Fruit fly (Drosophila melanogaster) whole organism, prepupa: ENCODE results near the gene CG1113.

Experiments
- Blimp-1 ChIP-seq: fragments of 200-800 bp; sonication (Bioruptor generic); optimal IDR thresholded peaks from 3 replicates; lab custom pipeline; 2017; ENCODE audit warnings: missing biosample characterization, missing genetic modification characterization, mild to moderate bottlenecking, moderate library complexity, missing genetic modification reagents
- CG10631 ChIP-seq: fragments of 200-800 bp; sonication (Bioruptor generic); optimal IDR thresholded peaks from 2 replicates; lab custom pipeline; 2016; ENCODE audit warnings: missing biosample characterization, missing genetic modification characterization
- CG10669 ChIP-seq: fragments of 200-800 bp; sonication (Bioruptor generic); optimal IDR thresholded peaks from 3 replicates; lab custom pipeline; 2018; ENCODE audit warnings: missing biosample characterization, mild to moderate bottlenecking, missing genetic modification characterization, moderate library complexity
- CG11294 ChIP-seq: fragments of 200-800 bp; sonication (Bioruptor generic); IDR thresholded peaks from 2 replicates; pipeline ENCODE4 v1.3.6; 2022; ENCODE audit warnings: missing biosample characterization, missing genetic modification characterization
- CG11902 ChIP-seq: fragments of 200-800 bp; sonication (Bioruptor generic); optimal IDR thresholded peaks from 3 replicates; lab custom pipeline; 2016; ENCODE audit warnings: missing biosample characterization, missing genetic modification characterization
- CG15336 ChIP-seq: fragments of 200-800 bp; sonication (Bioruptor generic); IDR thresholded peaks from 2 replicates; pipeline ENCODE4 v1.3.6; 2022; ENCODE audit warnings: missing biosample characterization, missing genetic modification characterization
- CG1621 ChIP-seq: fragments of 200-800 bp; sonication (Bioruptor generic); optimal IDR thresholded peaks from 3 replicates; lab custom pipeline; 2018; ENCODE audit warnings: missing biosample characterization, mild to moderate bottlenecking, missing genetic modification characterization
- CG16779 ChIP-seq: fragments of 200-800 bp; sonication (Bioruptor generic); optimal IDR thresholded peaks from 3 replicates; lab custom pipeline; 2017; ENCODE audit warnings: missing biosample characterization, mild to moderate bottlenecking, missing genetic modification characterization
- CG3032 ChIP-seq: fragments of 200-800 bp; optimal IDR thresholded peaks from 2 replicates; lab custom pipeline; 2019; ENCODE audit warnings: missing biosample characterization, mild to moderate bottlenecking, missing genetic modification characterization, moderate library complexity
- CG31627 ChIP-seq: fragments of 200-800 bp; sonication (Bioruptor generic); optimal IDR thresholded peaks from 3 replicates; lab custom pipeline; 2016; ENCODE audit warnings: missing biosample characterization, missing genetic modification characterization
- CG34406 ChIP-seq: fragments of 200-800 bp; sonication (Bioruptor generic); optimal IDR thresholded peaks from 3 replicates; lab custom pipeline; 2016; ENCODE audit warnings: missing biosample characterization, missing genetic modification characterization
- CG6163 ChIP-seq: fragments of 200-800 bp; sonication (Bioruptor generic); IDR thresholded peaks from 3 replicates; pipeline ENCODE4 v1.3.6; 2022; ENCODE audit warnings: missing biosample characterization, missing genetic modification characterization
- CG6276 ChIP-seq: fragments of 200-800 bp; sonication (Bioruptor generic); optimal IDR thresholded peaks from 2 replicates; lab custom pipeline; 2017; ENCODE audit warnings: missing biosample characterization, mild to moderate bottlenecking, missing genetic modification characterization
- CG6792 ChIP-seq: fragments of 200-800 bp; sonication (Bioruptor generic); optimal IDR thresholded peaks from 3 replicates; lab custom pipeline; 2016; ENCODE audit warnings: missing biosample characterization, missing genetic modification characterization
- CG6854 ChIP-seq: fragments of 200-800 bp; sonication (Bioruptor generic); optimal IDR thresholded peaks from 2 replicates; lab custom pipeline; 2017; ENCODE audit warnings: missing biosample characterization, mild to moderate bottlenecking, missing genetic modification characterization
- CG7368 ChIP-seq: fragments of 200-800 bp; sonication (Bioruptor generic); optimal IDR thresholded peaks from 3 replicates; lab custom pipeline; 2016; ENCODE audit warnings: missing biosample characterization, missing genetic modification characterization
- CG8119 ChIP-seq: fragments of 200-800 bp; sonication (Bioruptor generic); IDR thresholded peaks from 3 replicates; pipeline ENCODE4 v1.3.6; 2022; ENCODE audit warnings: missing biosample characterization, missing genetic modification characterization
- CG8632 ChIP-seq: fragments of 200-800 bp; sonication (Bioruptor generic); optimal IDR thresholded peaks from 3 replicates; lab custom pipeline; 2016; ENCODE audit warnings: missing biosample characterization, missing genetic modification characterization
- Eip75B ChIP-seq: fragments of 200-800 bp; sonication (Bioruptor generic); optimal IDR thresholded peaks from 3 replicates; lab custom pipeline; 2016; ENCODE audit warnings: missing biosample characterization, missing genetic modification characterization
- Eip78C ChIP-seq: fragments of 200-800 bp; sonication (Bioruptor generic); peaks from one replicate; lab custom pipeline; 2016; ENCODE audit warnings: missing biosample characterization, missing genetic modification characterization
- Eip93F ChIP-seq: fragments of 200-800 bp; sonication (Bioruptor generic); optimal IDR thresholded peaks from 2 replicates; lab custom pipeline; 2016; ENCODE audit warnings: missing biosample characterization, mild to moderate bottlenecking, missing genetic modification characterization
- Gug ChIP-seq: fragments of 200-800 bp; sonication (Bioruptor generic); IDR thresholded peaks from 2 replicates; pipeline ENCODE4 v1.3.6; 2022; ENCODE audit warnings: missing biosample characterization, missing genetic modification characterization
- Hr38 ChIP-seq: sonication (Bioruptor generic); optimal IDR thresholded peaks from 2 replicates; lab custom pipeline; 2016; ENCODE audit warnings: missing biosample characterization, missing genetic modification characterization
- Hr39 ChIP-seq: fragments of 200-800 bp; sonication (Bioruptor generic); optimal IDR thresholded peaks from 2 replicates; lab custom pipeline; 2016; ENCODE audit warnings: missing biosample characterization, missing genetic modification characterization
- Hr4 ChIP-seq: fragments of 200-800 bp; sonication (Bioruptor generic); optimal IDR thresholded peaks from 3 replicates; lab custom pipeline; 2016; ENCODE audit warnings: missing biosample characterization, missing genetic modification characterization
- Lpt ChIP-seq: fragments of 200-800 bp; sonication (Bioruptor generic); optimal IDR thresholded peaks from 3 replicates; lab custom pipeline; 2016; ENCODE audit warnings: missing biosample characterization, missing genetic modification characterization
- Met ChIP-seq: fragments of 200-800 bp; sonication (Bioruptor generic); optimal IDR thresholded peaks from 3 replicates; lab custom pipeline; 2016; ENCODE audit warnings: missing biosample characterization, missing genetic modification characterization
- Smox ChIP-seq: fragments of 200-800 bp; sonication (Bioruptor generic); optimal IDR thresholded peaks from 3 replicates; lab custom pipeline; 2016; ENCODE audit warnings: missing biosample characterization, missing genetic modification characterization
- Sox102F ChIP-seq: fragments of 200-800 bp; sonication (Bioruptor generic); optimal IDR thresholded peaks from 2 replicates; lab custom pipeline; 2016; ENCODE audit warnings: missing biosample characterization, mild to moderate bottlenecking, missing genetic modification characterization
- Sox14 ChIP-seq: fragments of 200-800 bp; sonication (Bioruptor generic); optimal IDR thresholded peaks from 3 replicates; lab custom pipeline; 2016; ENCODE audit warnings: missing biosample characterization, missing genetic modification characterization
- Sox15 ChIP-seq: fragments of 200-800 bp; sonication (Bioruptor generic); optimal IDR thresholded peaks from 3 replicates; lab custom pipeline; 2016; ENCODE audit warnings: missing biosample characterization, missing genetic modification characterization
- cyc ChIP-seq: fragments of 200-800 bp; sonication (Bioruptor generic); optimal IDR thresholded peaks from 3 replicates; lab custom pipeline; 2016; ENCODE audit warnings: missing biosample characterization, missing genetic modification characterization
- dac ChIP-seq: fragments of 200-800 bp; sonication (Bioruptor generic); optimal IDR thresholded peaks from 2 replicates; lab custom pipeline; 2017; ENCODE audit warnings: missing biosample characterization, mild to moderate bottlenecking, missing genetic modification characterization
- dsx ChIP-seq: fragments of 200-800 bp; optimal IDR thresholded peaks from 3 replicates; lab custom pipeline; 2019; ENCODE audit warnings: missing biosample characterization, mild to moderate bottlenecking, missing genetic modification characterization, moderate library complexity; ENCODE audit not compliant: poor library complexity, severe bottlenecking
- eg ChIP-seq: fragments of 200-800 bp; sonication (Bioruptor generic); IDR thresholded peaks from 3 replicates; pipeline ENCODE4 v1.3.6; 2022; ENCODE audit warnings: missing biosample characterization, missing genetic modification characterization
- esn ChIP-seq: fragments of 200-800 bp; sonication (Bioruptor generic); optimal IDR thresholded peaks from 2 replicates; lab custom pipeline; 2016; ENCODE audit warnings: missing biosample characterization, mild to moderate bottlenecking, missing genetic modification characterization, moderate library complexity
- fd59A ChIP-seq: fragments of 200-800 bp; sonication (Bioruptor generic); optimal IDR thresholded peaks from 2 replicates; lab custom pipeline; 2017; ENCODE audit warnings: missing biosample characterization, mild to moderate bottlenecking, missing genetic modification characterization, missing genetic modification reagents
- fd85E ChIP-seq: fragments of 200-800 bp; sonication (Bioruptor generic); optimal IDR thresholded peaks from 3 replicates; lab custom pipeline; 2016; ENCODE audit warnings: missing biosample characterization, missing genetic modification characterization
- fkh ChIP-seq: fragments of 200-800 bp; sonication (Bioruptor generic); optimal IDR thresholded peaks from 3 replicates; lab custom pipeline; 2017; ENCODE audit warnings: missing biosample characterization, mild to moderate bottlenecking, missing genetic modification characterization, moderate library complexity
- lz ChIP-seq: fragments of 200-800 bp; sonication (Bioruptor generic); optimal IDR thresholded peaks from 3 replicates; lab custom pipeline; 2016; ENCODE audit warnings: missing biosample characterization, missing genetic modification characterization
- net ChIP-seq: fragments of 200-800 bp; sonication (Bioruptor generic); optimal IDR thresholded peaks from 3 replicates; lab custom pipeline; 2016; ENCODE audit warnings: missing biosample characterization, missing genetic modification characterization
- pdm3 ChIP-seq: fragments of 200-800 bp; sonication (Bioruptor generic); optimal IDR thresholded peaks from 3 replicates; lab custom pipeline; 2016; ENCODE audit warnings: missing biosample characterization, missing genetic modification characterization
- salr ChIP-seq, 2 experiments: fragments of 200-800 bp; sonication (Bioruptor generic); optimal IDR thresholded peaks; 3 replicates each; lab custom pipeline; 2016 to 2018; ENCODE audit warnings: missing biosample characterization in 2 of 2, missing genetic modification characterization in 2 of 2, mild to moderate bottlenecking in 1 of 2
- spab ChIP-seq: fragments of 200-800 bp; sonication (Bioruptor generic); optimal IDR thresholded peaks from 2 replicates; lab custom pipeline; 2017; ENCODE audit warnings: missing biosample characterization, mild to moderate bottlenecking, missing genetic modification characterization, missing genetic modification reagents
- ss ChIP-seq, 2 experiments: fragments of 200-800 bp; sonication (Bioruptor generic); optimal IDR thresholded peaks; 2 replicates in 1 of 2; 3 replicates in 1 of 2; lab custom pipeline; 2017 to 2018; ENCODE audit warnings: mild to moderate bottlenecking in 2 of 2, missing biosample characterization in 2 of 2, missing genetic modification characterization in 2 of 2, moderate library complexity in 1 of 2
- topi ChIP-seq: fragments of 200-800 bp; sonication (Bioruptor generic); optimal IDR thresholded peaks from 3 replicates; lab custom pipeline; 2016; ENCODE audit warnings: missing biosample characterization, missing genetic modification characterization

CG1113 gene

dm6 chr3R:5252853-5253252, at the start of gene CG1113:
CG1113 (plus strand) TSS chr3R:5253153.
- no peak for TF ChIP-seq pdm3 (GFP tag; lab: Kevin White, UChicago)
- TF ChIP-seq CG11294 (GFP tag; lab: Robert Waterston, UW) = no peak
- no peak for TF ChIP-seq dac (GFP tag; lab: Kevin White, UChicago)
- no peak for TF ChIP-seq fd59A (GFP tag; lab: Kevin White, UChicago)
- no peak for TF ChIP-seq eg (GFP tag; lab: Robert Waterston, UW)
- no peak for TF ChIP-seq Lpt
- TF ChIP-seq Eip78C (GFP tag; lab: Kevin White, UChicago) = peak; percentile 46
- no peak for TF ChIP-seq topi (GFP tag; lab: Kevin White, UChicago)

- no peak for TF ChIP-seq CG34406 (GFP tag; lab: Kevin White, UChicago)
- TF ChIP-seq eg (GFP tag; lab: Robert Waterston, UW) = no peak
- no peak for TF ChIP-seq CG11902 (GFP tag; lab: Kevin White, UChicago)
- no peak for TF ChIP-seq Hr38 (GFP tag; lab: Kevin White, UChicago)
- no peak for TF ChIP-seq CG16779 (tag; lab: Kevin White, UChicago)
- TF ChIP-seq CG8632 (GFP tag; lab: Kevin White, UChicago) = no peak
- peak; percentile 33 for TF ChIP-seq fkh
Observed at dm6 chr3R:5203796-5204195, 49.2 kb upstream of the CG1113 start.

dm6 chr3R:5205319-5206033, 47.5 kb upstream of the CG1113 start:
- TF ChIP-seq fd59A (GFP tag; lab: Kevin White, UChicago) (no peak), eg (GFP tag; lab: Robert Waterston, UW) (peak; percentile 57; the same call in 2 of the 3 replicates), CG3032 (tag; lab: Kevin White, UChicago) (no peak), spab (no peak), ss (GFP tag; optimal IDR thresholded peaks at IDR 0.05; lab: Kevin White, UChicago) (no peak), net (peak; percentile 11), esn (no peak), Lpt (peak; percentile 37), fd85E (no peak), CG11902 (GFP tag; lab: Kevin White, UChicago) (no peak), Blimp-1 (no peak), Sox102F (GFP tag; lab: Kevin White, UChicago) (no peak), CG1621 (no peak), CG6163 (GFP tag; lab: Robert Waterston, UW) (peak; percentile 50; the same call in 1 of the 3 replicates), CG15336 (GFP tag; lab: Robert Waterston, UW) (peak; percentile 24; the same call in 1 of the 2 replicates), Eip75B (GFP tag; lab: Kevin White, UChicago) (no peak), Smox (GFP tag; lab: Kevin White, UChicago) (no peak), salr (GFP tag; optimal IDR thresholded peaks at IDR 0.05; lab: Kevin White, UChicago) (no peak), CG10631 (GFP tag; lab: Kevin White, UChicago) (no peak), cyc (GFP tag; lab: Kevin White, UChicago) (no peak), CG31627 (GFP tag; lab: Kevin White, UChicago) (no peak), Gug (GFP tag; lab: Robert Waterston, UW) (no peak; the same call in 1 of the 2 replicates), Met (no peak), Sox14 (no peak), CG8119 (no peak), CG6854 (GFP tag; lab: Kevin White, UChicago) (no peak), fkh (no peak), CG6276 (GFP tag; lab: Kevin White, UChicago) (peak; percentile 34), lz (no peak), CG8632 (GFP tag; lab: Kevin White, UChicago) (no peak), dsx (no peak), Sox15 (no peak), CG10669 (GFP tag; lab: Kevin White, UChicago) (no peak), Hr39 (GFP tag; lab: Kevin White, UChicago) (no peak), CG11294 (GFP tag; lab: Robert Waterston, UW) (no peak), CG7368 (no peak), CG6792 (GFP tag; lab: Kevin White, UChicago) (no peak), CG34406 (GFP tag; lab: Kevin White, UChicago) (no peak), Eip93F (GFP tag; lab: Kevin White, UChicago) (no peak), Hr4 (GFP tag; lab: Kevin White, UChicago) (no peak)
